Worm (Caenorhabditis elegans) whole organism, mixed stage, embryonic: ENCODE measurements around the gene ZK970.8.

Experiments used
- ceh-83 ChIP-seq: fragments of 200-800 bp; sonication (Bioruptor generic); optimal IDR thresholded peaks from 2 replicates; lab custom pipeline; 2018; ENCODE audit warnings: mild to moderate bottlenecking, missing genetic modification characterization, missing compliant biosample characterization
- ces-1 ChIP-seq: fragments of 150-350 bp; optimal IDR thresholded peaks from 2 replicates; lab custom pipeline; 2014; ENCODE audit warnings: missing biosample characterization, missing genetic modification reagents, missing genetic modification characterization
- elt-3 ChIP-seq: fragments of 150-350 bp; optimal IDR thresholded peaks from 2 replicates; lab custom pipeline; 2014; ENCODE audit warnings: missing biosample characterization, missing genetic modification characterization
- lin-13 ChIP-seq: fragments of 150-350 bp; optimal IDR thresholded peaks from 2 replicates; lab custom pipeline; 2014; ENCODE audit warnings: missing biosample characterization, missing genetic modification characterization
- lin-32 ChIP-seq: fragments of 200-800 bp; sonication (Bioruptor generic); optimal IDR thresholded peaks from 2 replicates; lab custom pipeline; 2018; ENCODE audit warnings: mild to moderate bottlenecking, missing genetic modification characterization, missing compliant biosample characterization
- lsy-2 ChIP-seq: fragments of 150-350 bp; optimal IDR thresholded peaks from 2 replicates; lab custom pipeline; 2014; ENCODE audit warnings: missing biosample characterization, missing genetic modification characterization
- mep-1 ChIP-seq: fragments of 150-350 bp; optimal IDR thresholded peaks from 2 replicates; lab custom pipeline; 2017; ENCODE audit warnings: missing biosample characterization, missing genetic modification reagents, missing genetic modification characterization, inconsistent platforms
- nhr-237 ChIP-seq: fragments of 150-350 bp; optimal IDR thresholded peaks from 2 replicates; lab custom pipeline; 2014; ENCODE audit warnings: missing biosample characterization, missing genetic modification characterization
- pha-4 ChIP-seq: fragments of 150-350 bp; optimal IDR thresholded peaks from 2 replicates; lab custom pipeline; 2018; ENCODE audit warnings: missing biosample characterization, missing genetic modification reagents, missing genetic modification characterization
- snpc-4 ChIP-seq: fragments of 150-350 bp; optimal IDR thresholded peaks from 2 replicates; lab custom pipeline; 2014; ENCODE audit warnings: missing biosample characterization, missing genetic modification characterization
- sptf-1 ChIP-seq: sonication (generic microtip); optimal IDR thresholded peaks from 2 replicates; lab custom pipeline; 2017; ENCODE audit warnings: mild to moderate bottlenecking, missing genetic modification characterization, moderate library complexity, missing compliant biosample characterization
- unc-120 ChIP-seq: sonication (generic microtip); optimal IDR thresholded peaks from 2 replicates; lab custom pipeline; 2017; ENCODE audit warnings: missing genetic modification characterization, missing compliant biosample characterization; ENCODE audit not compliant: poor library complexity, severe bottlenecking
- unc-39 ChIP-seq: fragments of 150-350 bp; optimal IDR thresholded peaks from 2 replicates; lab custom pipeline; 2014; ENCODE audit warnings: missing biosample characterization, missing genetic modification characterization
- unc-62 ChIP-seq: fragments of 150-350 bp; optimal IDR thresholded peaks from 2 replicates; lab custom pipeline; 2014; ENCODE audit warnings: missing biosample characterization, missing genetic modification reagents, missing genetic modification characterization
- zip-8 ChIP-seq: fragments of 150-350 bp; optimal IDR thresholded peaks from 2 replicates; lab custom pipeline; 2014; ENCODE audit warnings: missing biosample characterization, missing genetic modification characterization

Gene ZK970.8

DNA sequence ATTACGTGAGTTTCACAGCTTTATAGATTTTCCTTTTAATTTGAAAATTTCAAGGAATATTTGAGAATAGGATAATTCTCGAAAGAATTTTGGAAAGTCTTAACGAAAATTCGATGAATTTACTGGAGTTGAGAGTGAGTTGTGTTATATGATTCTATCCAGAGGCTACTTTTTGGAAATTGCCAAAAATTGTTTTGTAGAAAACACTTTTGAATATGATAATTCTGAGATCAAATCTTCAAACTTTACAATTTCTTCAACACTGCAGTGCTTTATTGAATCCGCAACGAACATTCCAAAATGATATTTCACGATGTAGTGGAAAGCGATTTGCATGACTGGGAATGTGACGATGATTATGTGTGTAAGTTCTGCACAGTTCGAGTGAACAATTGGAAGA, 42.5 kb downstream of the ZK970.8 start, which contains the start of gene C07E3.8:
Gene C07E3.8 (plus strand): TSS at position 301 of the 400 bp plus-strand sequence.
- TF ChIP-seq unc-39 (tag; lab: Kevin White, UChicago) (no peak), unc-62 (GFP tag; lab: Kevin White, UChicago) (no peak), lin-32 (GFP tag; lab: Kevin White, UChicago) (no peak), sptf-1 (no peak), nhr-237 (tag; lab: Kevin White, UChicago) (no peak), snpc-4 (tag; lab: Kevin White, UChicago) (no peak), mep-1 (tag; lab: Kevin White, UChicago) (no peak), unc-120 (tag; lab: Kevin White, UChicago) (no peak), lsy-2 (tag; lab: Kevin White, UChicago) (no peak), pha-4 (tag; lab: Kevin White, UChicago) (no peak), zip-8 (tag; lab: Kevin White, UChicago) (no peak), ces-1 (GFP tag; lab: Kevin White, UChicago) (no peak), lin-13 (tag; lab: Kevin White, UChicago) (no peak), elt-3 (tag; lab: Kevin White, UChicago) (no peak)

ce11 chrII:10357468-10358007, 48.1 kb downstream of the ZK970.8 start, which contains the start of gene C07E3.3:
TSS of gene C07E3.3 (minus strand) at chrII:10357518.
- TF ChIP-seq ceh-83 (GFP tag; lab: Kevin White, UChicago) = no peak
